Worm (Caenorhabditis elegans) whole organism, late embryonic: ENCODE results near the gene fbxb-117.

ENCODE experiments used
- C08G9.2 ChIP-seq: sonication (generic microtip); optimal IDR thresholded peaks from 2 replicates; lab custom pipeline; 2016; ENCODE audit warnings: mild to moderate bottlenecking, missing genetic modification characterization, moderate library complexity, missing compliant biosample characterization
- K09A11.1 ChIP-seq: sonication (generic microtip); optimal IDR thresholded peaks from 2 replicates; lab custom pipeline; 2017; ENCODE audit warnings: antibody characterized with exemption, mild to moderate bottlenecking, missing genetic modification characterization, missing compliant biosample characterization; ENCODE audit not compliant: insufficient read depth
- ceh-14 ChIP-seq: sonication (generic microtip); optimal IDR thresholded peaks from 2 replicates; lab custom pipeline; 2016; ENCODE audit warnings: missing genotype, missing genetic modification characterization, missing compliant biosample characterization
- ceh-2 ChIP-seq: sonication (generic microtip); optimal IDR thresholded peaks from 2 replicates; lab custom pipeline; 2016; ENCODE audit warnings: missing genotype, missing genetic modification characterization, missing compliant biosample characterization
- ceh-45 ChIP-seq: fragments of 200-800 bp; sonication (Bioruptor generic); IDR thresholded peaks from 2 replicates; pipeline ENCODE4 v1.3.6; 2022; ENCODE audit warnings: missing genetic modification reagents, missing genetic modification characterization, missing compliant biosample characterization
- fkh-10 ChIP-seq: fragments of 150-350 bp; optimal IDR thresholded peaks from 2 replicates; lab custom pipeline; 2014; ENCODE audit warnings: missing biosample characterization, missing genetic modification reagents, missing genetic modification characterization
- nfya-1 ChIP-seq: sonication (generic microtip); optimal IDR thresholded peaks from 2 replicates; lab custom pipeline; 2017; ENCODE audit warnings: missing genetic modification characterization, mild to moderate bottlenecking, missing compliant biosample characterization, antibody characterized with exemption, moderate library complexity
- nhr-11 ChIP-seq: fragments of 150-350 bp; optimal IDR thresholded peaks from 2 replicates; lab custom pipeline; 2014; ENCODE audit warnings: missing biosample characterization, missing genetic modification characterization
- pha-4 ChIP-seq: fragments of 150-350 bp; optimal IDR thresholded peaks from 2 replicates; lab custom pipeline; 2018; ENCODE audit warnings: missing biosample characterization, missing genetic modification reagents, missing genetic modification characterization
- sdc-2 ChIP-seq: sonication (generic microtip); optimal IDR thresholded peaks from 2 replicates; lab custom pipeline; 2016; ENCODE audit warnings: missing genotype, missing genetic modification characterization, missing compliant biosample characterization
- tbx-7 ChIP-seq: sonication (generic microtip); optimal IDR thresholded peaks from 2 replicates; lab custom pipeline; 2016; ENCODE audit warnings: missing genotype, missing genetic modification characterization, missing compliant biosample characterization
- unc-55 ChIP-seq: sonication (generic microtip); optimal IDR thresholded peaks from 2 replicates; lab custom pipeline; 2017; ENCODE audit warnings: missing biosample characterization, missing genetic modification reagents, missing genetic modification characterization
- zip-5 ChIP-seq: sonication (generic microtip); optimal IDR thresholded peaks from 2 replicates; lab custom pipeline; 2016; ENCODE audit warnings: missing genetic modification characterization, missing compliant biosample characterization

- TF ChIP-seq tbx-7 (tag; lab: Kevin White, UChicago) (no peak), sdc-2 (tag; lab: Kevin White, UChicago) (no peak), ceh-14 (tag; lab: Kevin White, UChicago) (no peak), nfya-1 (tag; lab: Kevin White, UChicago) (no peak), zip-5 (tag; lab: Kevin White, UChicago) (no peak), K09A11.1 (tag; lab: Kevin White, UChicago) (no peak), ceh-45 (GFP tag; lab: Robert Waterston, UW) (no peak), fkh-10 (no peak), pha-4 (tag; lab: Kevin White, UChicago) (no peak), unc-55 (GFP tag; lab: Kevin White, UChicago) (no peak), ceh-2 (tag; lab: Kevin White, UChicago) (no peak), nhr-11 (tag; lab: Kevin White, UChicago) (no peak), C08G9.2 (tag; lab: Kevin White, UChicago) (no peak)
Observed at ce11 chrV:19237204-19237603, 45.2 kb upstream of the fbxb-117 start, which contains the start of gene fbxb-2.
